Fruit fly (Drosophila melanogaster) whole organism, embryonic: Measurements from ENCODE around the gene goe.

Source experiments
- BtbVII ChIP-seq: fragments of 200-800 bp; sonication (Bioruptor generic); optimal IDR thresholded peaks from 3 replicates; lab custom pipeline; 2017; ENCODE audit warnings: missing biosample characterization, mild to moderate bottlenecking, missing genetic modification characterization
- CG10565 ChIP-seq: fragments of 200-800 bp; sonication (Bioruptor generic); optimal IDR thresholded peaks from 3 replicates; lab custom pipeline; 2016; ENCODE audit warnings: missing biosample characterization, mild to moderate bottlenecking, missing genetic modification characterization
- CG11398 ChIP-seq: fragments of 200-800 bp; sonication (Bioruptor generic); optimal IDR thresholded peaks from 2 replicates; lab custom pipeline; 2016; ENCODE audit warnings: missing biosample characterization, missing genetic modification characterization
- CG15514 ChIP-seq: fragments of 200-800 bp; sonication (Bioruptor generic); optimal IDR thresholded peaks from 3 replicates; lab custom pipeline; 2017; ENCODE audit warnings: missing biosample characterization, missing genetic modification characterization, mild to moderate bottlenecking, moderate library complexity, missing genetic modification reagents
- CG16815 ChIP-seq: fragments of 200-800 bp; sonication (Bioruptor generic); optimal IDR thresholded peaks from 3 replicates; lab custom pipeline; 2017; ENCODE audit warnings: missing biosample characterization, mild to moderate bottlenecking, missing genetic modification characterization
- CG1792 ChIP-seq: fragments of 200-800 bp; sonication (Bioruptor generic); optimal IDR thresholded peaks from 2 replicates; lab custom pipeline; 2016; ENCODE audit warnings: missing biosample characterization, missing genetic modification characterization
- CG18599 ChIP-seq: fragments of 200-800 bp; sonication (Bioruptor generic); optimal IDR thresholded peaks from 3 replicates; lab custom pipeline; 2017; ENCODE audit warnings: missing biosample characterization, missing genetic modification characterization, mild to moderate bottlenecking, moderate library complexity, missing genetic modification reagents
- CG2120 ChIP-seq: fragments of 200-800 bp; sonication (Bioruptor generic); optimal IDR thresholded peaks from 3 replicates; lab custom pipeline; 2016; ENCODE audit warnings: missing biosample characterization, missing genetic modification characterization
- CG31441 ChIP-seq: fragments of 200-800 bp; sonication (Bioruptor generic); IDR thresholded peaks from 2 replicates; pipeline ENCODE4 v1.3.6; 2022; ENCODE audit warnings: missing biosample characterization, missing genetic modification characterization
- CG34376 ChIP-seq: fragments of 200-800 bp; sonication (Bioruptor generic); optimal IDR thresholded peaks from 2 replicates; lab custom pipeline; 2018; ENCODE audit warnings: missing biosample characterization, mild to moderate bottlenecking, missing genetic modification characterization
- CG3847 ChIP-seq: fragments of 200-800 bp; sonication (Bioruptor generic); IDR thresholded peaks from 2 replicates; pipeline ENCODE4 v1.3.6; 2022; ENCODE audit warnings: missing biosample characterization, missing genetic modification characterization
- CG4730 ChIP-seq: fragments of 200-800 bp; sonication (Bioruptor generic); IDR thresholded peaks from 2 replicates; pipeline ENCODE4 v1.3.6; 2022; ENCODE audit warnings: missing biosample characterization, missing genetic modification characterization
- CG4820 ChIP-seq: fragments of 200-800 bp; sonication (Bioruptor generic); optimal IDR thresholded peaks from 3 replicates; lab custom pipeline; 2016; ENCODE audit warnings: missing biosample characterization, missing genetic modification characterization
- CG4854 ChIP-seq: fragments of 200-800 bp; sonication (Bioruptor generic); optimal IDR thresholded peaks from 2 replicates; lab custom pipeline; 2016; ENCODE audit warnings: missing biosample characterization, missing genetic modification characterization, inconsistent platforms
- CG7357 ChIP-seq: fragments of 200-800 bp; sonication (Bioruptor generic); IDR thresholded peaks from 3 replicates; pipeline ENCODE4 v1.3.6; 2022; ENCODE audit warnings: missing biosample characterization, missing genetic modification characterization
- CG7556 ChIP-seq: fragments of 200-800 bp; sonication (Bioruptor generic); optimal IDR thresholded peaks from 2 replicates; lab custom pipeline; 2017; ENCODE audit warnings: missing biosample characterization, mild to moderate bottlenecking, missing genetic modification characterization
- CG7786 ChIP-seq: fragments of 200-800 bp; sonication (Bioruptor generic); optimal IDR thresholded peaks from 2 replicates; lab custom pipeline; 2016; ENCODE audit warnings: missing biosample characterization, missing genetic modification characterization
- CG8359 ChIP-seq: fragments of 200-800 bp; sonication (Bioruptor generic); optimal IDR thresholded peaks from 2 replicates; lab custom pipeline; 2017; ENCODE audit warnings: missing biosample characterization, mild to moderate bottlenecking, missing genetic modification characterization, borderline replicate concordance
- CG9609 ChIP-seq: fragments of 200-800 bp; sonication (Bioruptor generic); optimal IDR thresholded peaks from 3 replicates; lab custom pipeline; 2016; ENCODE audit warnings: missing biosample characterization, missing genetic modification characterization
- Chrac-16 ChIP-seq: fragments of 200-800 bp; sonication (Bioruptor generic); optimal IDR thresholded peaks from 3 replicates; lab custom pipeline; 2016; ENCODE audit warnings: missing biosample characterization, missing genetic modification characterization
- E2f1 ChIP-seq: fragments of 200-800 bp; sonication (Bioruptor generic); IDR thresholded peaks from 2 replicates; pipeline ENCODE4 v1.3.6; 2022; ENCODE audit warnings: missing biosample characterization, missing genetic modification characterization
- Gsc ChIP-seq: fragments of 200-800 bp; sonication (Bioruptor generic); IDR thresholded peaks from 2 replicates; pipeline ENCODE4 v1.3.6; 2022; ENCODE audit warnings: missing biosample characterization, missing genetic modification characterization
- H2.0 ChIP-seq: fragments of 200-800 bp; sonication (Bioruptor generic); IDR thresholded peaks from 2 replicates; pipeline ENCODE4 v1.3.6; 2022; ENCODE audit warnings: missing biosample characterization, missing genetic modification characterization
- HmgD ChIP-seq: fragments of 200-800 bp; sonication (Bioruptor generic); optimal IDR thresholded peaks from 3 replicates; lab custom pipeline; 2016; ENCODE audit warnings: missing biosample characterization, missing genetic modification characterization
- Hr78 ChIP-seq, 2 experiments: fragments of 200-800 bp in 1 of 2; fragments of >200 bp in 1 of 2; sonication (Bioruptor generic) in 1 of 2; optimal IDR thresholded peaks; 2 replicates each; lab custom pipeline; 2017 to 2019; ENCODE audit warnings: missing biosample characterization in 2 of 2, missing genetic modification characterization in 2 of 2, mild to moderate bottlenecking in 1 of 2, moderate library complexity in 1 of 2
- MBD-R2 ChIP-seq: fragments of 200-800 bp; sonication (Bioruptor generic); IDR thresholded peaks from 2 replicates; pipeline ENCODE4 v1.3.6; 2022; ENCODE audit warnings: missing biosample characterization, missing genetic modification characterization
- Nf-YC ChIP-seq: fragments of 200-800 bp; optimal IDR thresholded peaks from 3 replicates; lab custom pipeline; 2019; ENCODE audit warnings: missing biosample characterization, mild to moderate bottlenecking, missing genetic modification characterization, moderate library complexity
- Oli ChIP-seq: fragments of 200-800 bp; sonication (Bioruptor generic); optimal IDR thresholded peaks from 2 replicates; lab custom pipeline; 2018; ENCODE audit warnings: missing biosample characterization, mild to moderate bottlenecking, missing genetic modification characterization, moderate library complexity
- Poxn ChIP-seq: fragments of 200-800 bp; sonication (Bioruptor generic); IDR thresholded peaks from 2 replicates; pipeline ENCODE4 v1.3.6; 2022; ENCODE audit warnings: missing biosample characterization, missing genetic modification characterization
- Sry-β ChIP-seq: fragments of 200-800 bp; sonication (Bioruptor generic); optimal IDR thresholded peaks from 2 replicates; lab custom pipeline; 2018; ENCODE audit warnings: missing biosample characterization, mild to moderate bottlenecking, missing genetic modification characterization, moderate library complexity
- Sry-δ ChIP-seq: fragments of 200-800 bp; sonication (Bioruptor generic); optimal IDR thresholded peaks from 2 replicates; lab custom pipeline; 2016; ENCODE audit warnings: missing biosample characterization, missing genetic modification characterization
- crc ChIP-seq: fragments of 200-800 bp; sonication (Bioruptor generic); optimal IDR thresholded peaks from 2 replicates; lab custom pipeline; 2016; ENCODE audit warnings: missing biosample characterization, missing genetic modification characterization
- crp ChIP-seq, 2 experiments: fragments of 200-800 bp; sonication (Bioruptor generic); optimal IDR thresholded peaks; 2 replicates in 1 of 2; 3 replicates in 1 of 2; lab custom pipeline; 2017; ENCODE audit warnings: missing biosample characterization in 2 of 2, missing genetic modification characterization in 2 of 2, mild to moderate bottlenecking in 1 of 2, moderate library complexity in 1 of 2
- gcm2 ChIP-seq: fragments of 200-800 bp; sonication (Bioruptor generic); optimal IDR thresholded peaks from 2 replicates; lab custom pipeline; 2016; ENCODE audit warnings: missing biosample characterization, missing genetic modification characterization
- grau ChIP-seq: fragments of 200-800 bp; optimal IDR thresholded peaks from 3 replicates; lab custom pipeline; 2019; ENCODE audit warnings: missing biosample characterization, mild to moderate bottlenecking, missing genetic modification characterization, moderate library complexity
- gt ChIP-seq: fragments of 200-800 bp; sonication (Bioruptor generic); IDR thresholded peaks from 2 replicates; pipeline ENCODE4 v1.3.6; 2022; ENCODE audit warnings: missing biosample characterization, missing genetic modification characterization
- ind ChIP-seq: fragments of 200-800 bp; sonication (Bioruptor generic); optimal IDR thresholded peaks from 3 replicates; lab custom pipeline; 2016; ENCODE audit warnings: missing biosample characterization, missing genetic modification characterization
- kay ChIP-seq: fragments of 200-800 bp; sonication (Bioruptor generic); optimal IDR thresholded peaks from 2 replicates; lab custom pipeline; 2016; ENCODE audit warnings: missing biosample characterization, missing genetic modification characterization
- pfk ChIP-seq: fragments of 200-800 bp; sonication (Bioruptor generic); optimal IDR thresholded peaks from 2 replicates; lab custom pipeline; 2018; ENCODE audit warnings: missing biosample characterization, mild to moderate bottlenecking, missing genetic modification characterization, moderate library complexity
- pho ChIP-seq: fragments of 200-800 bp; sonication (Bioruptor generic); optimal IDR thresholded peaks from 2 replicates; lab custom pipeline; 2016; ENCODE audit warnings: missing biosample characterization, missing genetic modification characterization
- phol ChIP-seq: fragments of 200-800 bp; sonication (Bioruptor generic); optimal IDR thresholded peaks from 3 replicates; lab custom pipeline; 2018; ENCODE audit warnings: missing biosample characterization, mild to moderate bottlenecking, missing genetic modification characterization, moderate library complexity
- sc ChIP-seq, 3 experiments: fragments of >200 bp in 2 of 3; fragments of 200-800 bp in 1 of 3; sonication (Bioruptor generic) in 1 of 3; optimal IDR thresholded peaks; 2 replicates in 2 of 3; 3 replicates in 1 of 3; lab custom pipeline; 2017; ENCODE audit warnings: mild to moderate bottlenecking in 1 of 3, missing biosample characterization in 1 of 3, missing genetic modification characterization in 1 of 3, missing genetic modification reagents in 1 of 3
- schlank ChIP-seq: fragments of 200-800 bp; sonication (Bioruptor generic); optimal IDR thresholded peaks from 2 replicates; lab custom pipeline; 2018; ENCODE audit warnings: missing biosample characterization, mild to moderate bottlenecking, missing genetic modification characterization
- ssp ChIP-seq: fragments of 200-800 bp; sonication (Bioruptor generic); IDR thresholded peaks from 2 replicates; pipeline ENCODE4 v1.3.6; 2022; ENCODE audit warnings: missing biosample characterization, missing genetic modification characterization
- wek ChIP-seq: fragments of 200-800 bp; sonication (Bioruptor generic); optimal IDR thresholded peaks from 3 replicates; lab custom pipeline; 2018; ENCODE audit warnings: missing biosample characterization, mild to moderate bottlenecking, missing genetic modification characterization, moderate library complexity
- z ChIP-seq: fragments of 200-800 bp; sonication (Bioruptor generic); IDR thresholded peaks from 3 replicates; pipeline ENCODE4 v1.3.6; 2022; ENCODE audit warnings: missing biosample characterization, missing genetic modification characterization
- zfh2 ChIP-seq: fragments of 200-800 bp; sonication (Bioruptor generic); optimal IDR thresholded peaks from 2 replicates; lab custom pipeline; 2016; ENCODE audit warnings: missing biosample characterization, missing genetic modification characterization

Gene goe

DNA sequence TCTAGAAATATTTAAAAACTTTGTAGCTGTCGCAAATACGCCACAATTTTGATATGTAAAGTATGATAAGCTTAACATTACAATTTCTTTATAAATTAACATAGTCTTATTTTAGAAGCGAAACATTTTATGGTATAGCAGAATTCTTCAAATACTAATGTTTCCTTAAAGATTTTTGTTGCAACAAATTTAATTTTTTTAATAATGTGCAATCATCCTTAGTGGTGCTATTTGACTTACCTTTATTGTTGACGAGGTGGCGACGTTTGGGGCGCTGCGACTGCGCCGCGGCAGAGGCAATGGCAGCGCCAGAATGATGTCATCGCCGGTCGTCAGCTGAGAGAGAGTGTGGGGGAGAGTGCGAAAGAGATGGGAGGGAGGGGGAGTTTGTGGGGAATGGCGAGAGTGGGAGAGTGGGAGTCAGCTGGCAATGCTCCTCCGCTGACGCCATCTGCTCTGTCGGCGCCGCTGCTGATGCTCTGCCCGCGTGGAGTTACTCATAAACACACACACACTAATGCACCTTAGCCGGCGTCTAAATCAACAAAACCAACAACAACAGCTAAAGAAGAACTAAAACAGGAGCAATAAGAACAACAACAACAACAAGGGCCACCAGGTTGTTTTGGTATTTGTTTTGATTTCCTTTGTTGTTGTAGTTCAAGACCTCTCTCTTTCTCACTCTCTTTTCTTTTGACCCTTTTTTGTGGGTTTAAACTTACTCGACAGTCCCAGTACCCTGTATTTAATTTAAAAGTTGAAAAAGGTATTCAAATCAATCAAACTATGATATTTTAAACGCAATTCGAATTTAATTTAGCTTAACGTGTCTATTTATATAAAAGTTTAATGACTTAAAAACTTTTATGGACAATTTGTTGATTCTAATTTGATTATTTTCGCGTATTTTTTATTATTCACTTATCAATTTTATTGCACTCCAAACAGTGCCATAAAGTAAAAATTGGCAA, 28.2 kb downstream of the goe start (continued):
- TF ChIP-seq pho (GFP tag; lab: Kevin White, UChicago) (peak; percentile 58), E2f1 (GFP tag; lab: Robert Waterston, UW) (peak; percentile 68), CG34376 (GFP tag; lab: Kevin White, UChicago) (no peak), CG4730 (GFP tag; lab: Robert Waterston, UW) (peak; percentile 26; the same call in 1 of the 2 replicates), wek (peak; percentile 8), CG4854 (GFP tag; lab: Kevin White, UChicago) (no peak), gcm2 (GFP tag; lab: Kevin White, UChicago) (peak; percentile 10), z (GFP tag; lab: Robert Waterston, UW) (no peak), ssp (GFP tag; lab: Robert Waterston, UW) (peak; percentile 23; the same call in 1 of the 2 replicates), H2.0 (GFP tag; lab: Robert Waterston, UW) (peak; percentile 57), CG1792 (no peak), pfk (GFP tag; lab: Kevin White, UChicago) (no peak), phol (tag; lab: Kevin White, UChicago) (peak; percentile 62), CG16815 (GFP tag; lab: Kevin White, UChicago) (peak; percentile 56), kay (GFP tag; lab: Kevin White, UChicago) (peak; percentile 21), CG3847 (GFP tag; lab: Robert Waterston, UW) (peak; percentile 58), crc (GFP tag; lab: Kevin White, UChicago) (peak; percentile 46), CG4820 (GFP tag; lab: Kevin White, UChicago) (peak; percentile 5), ind (peak; percentile 34), CG7357 (GFP tag; lab: Robert Waterston, UW) (peak; percentile 54; the same call in 2 of the 3 replicates), CG7556 (peak; percentile 88), gt (GFP tag; lab: Robert Waterston, UW) (no peak), Sry-β (no peak), grau (tag; lab: Kevin White, UChicago) (peak; percentile 89), CG11398 (GFP tag; lab: Kevin White, UChicago) (no peak), CG15514 (GFP tag; lab: Kevin White, UChicago) (peak; percentile 20), CG18599 (GFP tag; lab: Kevin White, UChicago) (peak; percentile 75), MBD-R2 (GFP tag; lab: Robert Waterston, UW) (peak; percentile 15; the same call in 1 of the 2 replicates), Gsc (no peak), Hr78 (GFP tag; optimal IDR thresholded peaks at IDR 0.05; lab: Kevin White, UChicago) (peak in 1 of 2 experiments; percentile 49), sc (optimal IDR thresholded peaks at IDR 0.05; lab: Kevin White, UChicago) (no peak), sc (GFP tag; optimal IDR thresholded peaks at IDR 0.05; lab: Kevin White, UChicago) (peak; percentile 63), CG9609 (GFP tag; lab: Kevin White, UChicago) (peak; percentile 18), zfh2 (GFP tag; lab: Kevin White, UChicago) (peak; percentile 19), Chrac-16 (GFP tag; lab: Kevin White, UChicago) (peak; percentile 49), crp (GFP tag; optimal IDR thresholded peaks at IDR 0.05; lab: Kevin White, UChicago) (peak in 1 of 2 experiments; percentile 63), CG10565 (GFP tag; lab: Kevin White, UChicago) (no peak), CG2120 (GFP tag; lab: Kevin White, UChicago) (peak; percentile 86), Poxn (GFP tag; lab: Robert Waterston, UW) (peak; percentile 36; the same call in 1 of the 2 replicates), schlank (peak; percentile 64), Oli (tag; lab: Kevin White, UChicago) (peak; percentile 80), HmgD (GFP tag; lab: Kevin White, UChicago) (no peak), BtbVII (peak; percentile 64), Sry-δ (no peak), CG7786 (GFP tag; lab: Kevin White, UChicago) (peak; percentile 35), CG8359 (GFP tag; lab: Kevin White, UChicago) (no peak), CG31441 (GFP tag; lab: Robert Waterston, UW) (peak; percentile 83), Nf-YC (tag; lab: Kevin White, UChicago) (peak; percentile 51)
